Fruit fly (Drosophila melanogaster) whole organism, prepupa: ENCODE results near the gene fz2.

Experiments used
- Blimp-1 ChIP-seq: fragments of 200-800 bp; sonication (Bioruptor generic); optimal IDR thresholded peaks from 3 replicates; lab custom pipeline; 2017; ENCODE audit warnings: missing biosample characterization, missing genetic modification characterization, mild to moderate bottlenecking, moderate library complexity, missing genetic modification reagents
- CG10631 ChIP-seq: fragments of 200-800 bp; sonication (Bioruptor generic); optimal IDR thresholded peaks from 2 replicates; lab custom pipeline; 2016; ENCODE audit warnings: missing biosample characterization, missing genetic modification characterization
- CG10669 ChIP-seq: fragments of 200-800 bp; sonication (Bioruptor generic); optimal IDR thresholded peaks from 3 replicates; lab custom pipeline; 2018; ENCODE audit warnings: missing biosample characterization, mild to moderate bottlenecking, missing genetic modification characterization, moderate library complexity
- CG11762 ChIP-seq: fragments of 200-800 bp; sonication (Bioruptor generic); optimal IDR thresholded peaks from 3 replicates; lab custom pipeline; 2016; ENCODE audit warnings: missing biosample characterization, missing genetic modification characterization; ENCODE audit not compliant: insufficient read depth
- CG15336 ChIP-seq: fragments of 200-800 bp; sonication (Bioruptor generic); IDR thresholded peaks from 2 replicates; pipeline ENCODE4 v1.3.6; 2022; ENCODE audit warnings: missing biosample characterization, missing genetic modification characterization
- CG16779 ChIP-seq: fragments of 200-800 bp; sonication (Bioruptor generic); optimal IDR thresholded peaks from 3 replicates; lab custom pipeline; 2017; ENCODE audit warnings: missing biosample characterization, mild to moderate bottlenecking, missing genetic modification characterization
- CG3032 ChIP-seq: fragments of 200-800 bp; optimal IDR thresholded peaks from 2 replicates; lab custom pipeline; 2019; ENCODE audit warnings: missing biosample characterization, mild to moderate bottlenecking, missing genetic modification characterization, moderate library complexity
- CG32006 ChIP-seq: fragments of 200-800 bp; sonication (Bioruptor generic); optimal IDR thresholded peaks from 3 replicates; lab custom pipeline; 2017; ENCODE audit warnings: missing biosample characterization, mild to moderate bottlenecking, missing genetic modification characterization
- CG34406 ChIP-seq: fragments of 200-800 bp; sonication (Bioruptor generic); optimal IDR thresholded peaks from 3 replicates; lab custom pipeline; 2016; ENCODE audit warnings: missing biosample characterization, missing genetic modification characterization
- CG4318 ChIP-seq: fragments of 200-800 bp; sonication (Bioruptor generic); optimal IDR thresholded peaks from 3 replicates; lab custom pipeline; 2017; ENCODE audit warnings: missing biosample characterization, mild to moderate bottlenecking, missing genetic modification characterization
- CG6163 ChIP-seq: fragments of 200-800 bp; sonication (Bioruptor generic); IDR thresholded peaks from 3 replicates; pipeline ENCODE4 v1.3.6; 2022; ENCODE audit warnings: missing biosample characterization, missing genetic modification characterization
- CG6276 ChIP-seq: fragments of 200-800 bp; sonication (Bioruptor generic); optimal IDR thresholded peaks from 2 replicates; lab custom pipeline; 2017; ENCODE audit warnings: missing biosample characterization, mild to moderate bottlenecking, missing genetic modification characterization
- CG6792 ChIP-seq: fragments of 200-800 bp; sonication (Bioruptor generic); optimal IDR thresholded peaks from 3 replicates; lab custom pipeline; 2016; ENCODE audit warnings: missing biosample characterization, missing genetic modification characterization
- CG6808 ChIP-seq: fragments of 200-800 bp; sonication (Bioruptor generic); optimal IDR thresholded peaks from 3 replicates; lab custom pipeline; 2017; ENCODE audit warnings: missing biosample characterization, missing genetic modification characterization, mild to moderate bottlenecking, moderate library complexity, missing genetic modification reagents
- CG6854 ChIP-seq: fragments of 200-800 bp; sonication (Bioruptor generic); optimal IDR thresholded peaks from 2 replicates; lab custom pipeline; 2017; ENCODE audit warnings: missing biosample characterization, mild to moderate bottlenecking, missing genetic modification characterization
- CG7368 ChIP-seq: fragments of 200-800 bp; sonication (Bioruptor generic); optimal IDR thresholded peaks from 3 replicates; lab custom pipeline; 2016; ENCODE audit warnings: missing biosample characterization, missing genetic modification characterization
- CG8119 ChIP-seq: fragments of 200-800 bp; sonication (Bioruptor generic); IDR thresholded peaks from 3 replicates; pipeline ENCODE4 v1.3.6; 2022; ENCODE audit warnings: missing biosample characterization, missing genetic modification characterization
- CG8632 ChIP-seq: fragments of 200-800 bp; sonication (Bioruptor generic); optimal IDR thresholded peaks from 3 replicates; lab custom pipeline; 2016; ENCODE audit warnings: missing biosample characterization, missing genetic modification characterization
- CG9139 ChIP-seq: fragments of 200-800 bp; sonication (Bioruptor generic); optimal IDR thresholded peaks from 3 replicates; lab custom pipeline; 2017; ENCODE audit warnings: missing biosample characterization, mild to moderate bottlenecking, missing genetic modification characterization
- Eip78C ChIP-seq: fragments of 200-800 bp; sonication (Bioruptor generic); peaks from one replicate; lab custom pipeline; 2016; ENCODE audit warnings: missing biosample characterization, missing genetic modification characterization
- Ets21C ChIP-seq: fragments of 200-800 bp; sonication (Bioruptor generic); optimal IDR thresholded peaks from 3 replicates; lab custom pipeline; 2016; ENCODE audit warnings: missing biosample characterization, missing genetic modification characterization
- Ets96B ChIP-seq: fragments of 200-800 bp; optimal IDR thresholded peaks from 2 replicates; lab custom pipeline; 2019; ENCODE audit warnings: missing biosample characterization, mild to moderate bottlenecking, missing genetic modification characterization, moderate library complexity
- Gug ChIP-seq: fragments of 200-800 bp; sonication (Bioruptor generic); IDR thresholded peaks from 2 replicates; pipeline ENCODE4 v1.3.6; 2022; ENCODE audit warnings: missing biosample characterization, missing genetic modification characterization
- Hr38 ChIP-seq: sonication (Bioruptor generic); optimal IDR thresholded peaks from 2 replicates; lab custom pipeline; 2016; ENCODE audit warnings: missing biosample characterization, missing genetic modification characterization
- Hr39 ChIP-seq: fragments of 200-800 bp; sonication (Bioruptor generic); optimal IDR thresholded peaks from 2 replicates; lab custom pipeline; 2016; ENCODE audit warnings: missing biosample characterization, missing genetic modification characterization
- Hr4 ChIP-seq: fragments of 200-800 bp; sonication (Bioruptor generic); optimal IDR thresholded peaks from 3 replicates; lab custom pipeline; 2016; ENCODE audit warnings: missing biosample characterization, missing genetic modification characterization
- Lpt ChIP-seq: fragments of 200-800 bp; sonication (Bioruptor generic); optimal IDR thresholded peaks from 3 replicates; lab custom pipeline; 2016; ENCODE audit warnings: missing biosample characterization, missing genetic modification characterization
- Met ChIP-seq: fragments of 200-800 bp; sonication (Bioruptor generic); optimal IDR thresholded peaks from 3 replicates; lab custom pipeline; 2016; ENCODE audit warnings: missing biosample characterization, missing genetic modification characterization
- OdsH ChIP-seq: fragments of 200-800 bp; sonication (Bioruptor generic); optimal IDR thresholded peaks from 3 replicates; lab custom pipeline; 2016; ENCODE audit warnings: missing biosample characterization, missing genetic modification characterization
- Sox14 ChIP-seq: fragments of 200-800 bp; sonication (Bioruptor generic); optimal IDR thresholded peaks from 3 replicates; lab custom pipeline; 2016; ENCODE audit warnings: missing biosample characterization, missing genetic modification characterization
- Sox15 ChIP-seq: fragments of 200-800 bp; sonication (Bioruptor generic); optimal IDR thresholded peaks from 3 replicates; lab custom pipeline; 2016; ENCODE audit warnings: missing biosample characterization, missing genetic modification characterization
- achi ChIP-seq: fragments of 200-800 bp; sonication (Bioruptor generic); optimal IDR thresholded peaks from 3 replicates; lab custom pipeline; 2016; ENCODE audit warnings: missing biosample characterization, missing genetic modification characterization
- acj6 ChIP-seq: fragments of 200-800 bp; sonication (Bioruptor generic); optimal IDR thresholded peaks from 3 replicates; lab custom pipeline; 2016; ENCODE audit warnings: missing biosample characterization, missing genetic modification characterization
- cyc ChIP-seq: fragments of 200-800 bp; sonication (Bioruptor generic); optimal IDR thresholded peaks from 3 replicates; lab custom pipeline; 2016; ENCODE audit warnings: missing biosample characterization, missing genetic modification characterization
- dac ChIP-seq: fragments of 200-800 bp; sonication (Bioruptor generic); optimal IDR thresholded peaks from 2 replicates; lab custom pipeline; 2017; ENCODE audit warnings: missing biosample characterization, mild to moderate bottlenecking, missing genetic modification characterization
- esn ChIP-seq: fragments of 200-800 bp; sonication (Bioruptor generic); optimal IDR thresholded peaks from 2 replicates; lab custom pipeline; 2016; ENCODE audit warnings: missing biosample characterization, mild to moderate bottlenecking, missing genetic modification characterization, moderate library complexity
- fd59A ChIP-seq: fragments of 200-800 bp; sonication (Bioruptor generic); optimal IDR thresholded peaks from 2 replicates; lab custom pipeline; 2017; ENCODE audit warnings: missing biosample characterization, mild to moderate bottlenecking, missing genetic modification characterization, missing genetic modification reagents
- fkh ChIP-seq: fragments of 200-800 bp; sonication (Bioruptor generic); optimal IDR thresholded peaks from 3 replicates; lab custom pipeline; 2017; ENCODE audit warnings: missing biosample characterization, mild to moderate bottlenecking, missing genetic modification characterization, moderate library complexity
- lz ChIP-seq: fragments of 200-800 bp; sonication (Bioruptor generic); optimal IDR thresholded peaks from 3 replicates; lab custom pipeline; 2016; ENCODE audit warnings: missing biosample characterization, missing genetic modification characterization
- net ChIP-seq: fragments of 200-800 bp; sonication (Bioruptor generic); optimal IDR thresholded peaks from 3 replicates; lab custom pipeline; 2016; ENCODE audit warnings: missing biosample characterization, missing genetic modification characterization
- pdm3 ChIP-seq: fragments of 200-800 bp; sonication (Bioruptor generic); optimal IDR thresholded peaks from 3 replicates; lab custom pipeline; 2016; ENCODE audit warnings: missing biosample characterization, missing genetic modification characterization
- salr ChIP-seq, 2 experiments: fragments of 200-800 bp; sonication (Bioruptor generic); optimal IDR thresholded peaks; 3 replicates each; lab custom pipeline; 2016 to 2018; ENCODE audit warnings: missing biosample characterization in 2 of 2, missing genetic modification characterization in 2 of 2, mild to moderate bottlenecking in 1 of 2
- svp ChIP-seq: fragments of 200-800 bp; sonication (Bioruptor generic); peaks from one replicate; lab custom pipeline; 2016; ENCODE audit warnings: missing biosample characterization, missing genetic modification characterization
- topi ChIP-seq: fragments of 200-800 bp; sonication (Bioruptor generic); optimal IDR thresholded peaks from 3 replicates; lab custom pipeline; 2016; ENCODE audit warnings: missing biosample characterization, missing genetic modification characterization

The fz2 gene

DNA sequence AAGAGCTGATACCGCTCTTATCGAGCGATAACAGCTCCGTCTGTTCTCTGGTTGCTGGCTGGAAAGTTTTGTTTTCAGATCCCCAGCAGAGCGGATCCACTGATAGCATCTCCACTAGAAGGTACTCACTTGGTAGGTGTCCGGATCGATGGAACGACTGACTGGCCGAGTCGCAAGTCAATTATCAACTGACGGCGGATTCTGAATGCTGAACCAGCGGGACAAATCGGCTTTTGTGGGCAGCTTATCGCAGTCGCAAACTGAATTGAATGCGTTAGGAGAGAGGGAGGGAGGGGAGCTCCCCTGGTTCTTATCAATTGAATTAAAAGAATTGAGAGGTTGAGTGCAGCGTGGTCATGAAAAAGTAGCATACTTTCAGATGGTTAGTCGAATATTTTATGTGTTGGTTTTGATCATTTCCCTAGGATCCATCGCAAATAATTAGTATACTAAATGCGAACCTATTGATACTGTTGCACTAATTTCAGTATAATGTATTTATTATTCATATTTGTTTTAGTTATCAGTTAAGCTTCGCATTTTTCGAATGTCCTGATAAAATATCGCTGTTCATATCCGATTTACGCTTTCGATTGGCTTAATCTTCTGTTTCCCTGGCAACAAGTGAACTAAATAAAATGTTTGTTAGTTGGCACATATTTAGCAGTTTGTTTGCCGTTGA lies 33.7 kb upstream of the fz2 start, which contains the start of the genes Aldh7A1 and CG14085 (continued):
- no peak for TF ChIP-seq achi (GFP tag; lab: Kevin White, UChicago)
- no peak for TF ChIP-seq CG10669 (GFP tag; lab: Kevin White, UChicago)
- no peak for TF ChIP-seq Met
- TF ChIP-seq acj6 (GFP tag; lab: Kevin White, UChicago) = no peak
- TF ChIP-seq Eip78C = peak; percentile 60
- no peak for TF ChIP-seq CG15336
- no peak for TF ChIP-seq CG8119 (GFP tag; lab: Robert Waterston, UW)
- TF ChIP-seq CG8632 (GFP tag; lab: Kevin White, UChicago) = no peak
- TF ChIP-seq Hr4 = no peak
- TF ChIP-seq CG6792 (GFP tag; lab: Kevin White, UChicago) = no peak
- no peak for TF ChIP-seq salr (GFP tag; optimal IDR thresholded peaks at IDR 0.05; lab: Kevin White, UChicago)
- TF ChIP-seq esn (GFP tag; lab: Kevin White, UChicago) = no peak
- TF ChIP-seq Sox15 = no peak
- TF ChIP-seq CG9139 (GFP tag; lab: Kevin White, UChicago) = no peak

- TF ChIP-seq CG16779 (tag; lab: Kevin White, UChicago) (no peak), CG34406 (no peak), esn (GFP tag; lab: Kevin White, UChicago) (peak; percentile 4), Eip78C (peak; percentile 63), CG6276 (no peak), lz (no peak)
These were observed 30.6 kb upstream of the fz2 start, which contains the start of gene CG45081 for dm6 chr3L:19265761-19266160. TSS of gene CG45081 (plus strand) at chr3L:19266061.

DNA sequence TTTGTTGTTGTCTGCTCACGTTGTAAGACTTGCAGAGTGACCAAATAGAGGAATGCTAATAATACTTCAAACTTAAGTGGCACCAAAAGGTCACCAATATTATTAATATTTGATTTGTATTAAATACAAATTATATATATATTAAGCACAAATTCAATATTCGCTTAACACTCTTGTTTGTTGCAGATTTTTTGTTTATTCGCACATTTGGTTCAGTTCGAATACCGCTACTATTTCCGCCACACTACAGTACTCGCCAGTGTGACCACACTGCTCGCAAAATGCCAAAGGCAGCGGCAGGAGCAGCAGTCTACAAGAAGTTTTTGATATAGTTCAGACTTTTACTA lies 28.9 kb upstream of the fz2 start, which contains the start of gene Max:
TSS of gene Max (minus strand) at position 44 of the 347 bp plus-strand sequence.
- TF ChIP-seq net (peak; percentile 43), svp (peak; percentile 95), CG34406 (peak; percentile 66), Met (peak; percentile 51), Eip78C (peak; percentile 88), CG8632 (GFP tag; lab: Kevin White, UChicago) (peak; percentile 37), CG11762 (GFP tag; lab: Kevin White, UChicago) (peak; percentile 6), CG8119 (GFP tag; lab: Robert Waterston, UW) (peak; percentile 31; the same call in 1 of the 3 replicates), CG16779 (tag; lab: Kevin White, UChicago) (peak; percentile 13), Ets21C (GFP tag; lab: Kevin White, UChicago) (no peak), CG4318 (GFP tag; lab: Kevin White, UChicago) (peak; percentile 4), Hr39 (GFP tag; lab: Kevin White, UChicago) (peak; percentile 36), OdsH (GFP tag; lab: Kevin White, UChicago) (peak; percentile 68), Ets96B (tag; lab: Kevin White, UChicago) (peak; percentile 51), fd59A (GFP tag; lab: Kevin White, UChicago) (no peak), fkh (GFP tag; lab: Kevin White, UChicago) (peak; percentile 32), Hr38 (GFP tag; lab: Kevin White, UChicago) (no peak), Blimp-1 (peak; percentile 13), CG9139 (GFP tag; lab: Kevin White, UChicago) (no peak), CG10631 (GFP tag; lab: Kevin White, UChicago) (peak; percentile 65), CG10669 (GFP tag; lab: Kevin White, UChicago) (peak; percentile 53), pdm3 (peak; percentile 41), Sox15 (peak; percentile 32), achi (GFP tag; lab: Kevin White, UChicago) (peak; percentile 67), CG15336 (peak; percentile 52), Lpt (peak; percentile 42), acj6 (GFP tag; lab: Kevin White, UChicago) (peak; percentile 71), cyc (peak; percentile 23), dac (GFP tag; lab: Kevin White, UChicago) (peak; percentile 1), CG6808 (GFP tag; lab: Kevin White, UChicago) (peak; percentile 30), CG7368 (GFP tag; lab: Kevin White, UChicago) (peak; percentile 48), topi (peak; percentile 14), Sox14 (GFP tag; lab: Kevin White, UChicago) (peak; percentile 39), esn (GFP tag; lab: Kevin White, UChicago) (peak; percentile 62), CG3032 (tag; lab: Kevin White, UChicago) (peak; percentile 71), CG6163 (GFP tag; lab: Robert Waterston, UW) (peak; percentile 73), CG6276 (no peak), CG6854 (peak; percentile 3), CG6792 (GFP tag; lab: Kevin White, UChicago) (peak; percentile 46), Gug (GFP tag; lab: Robert Waterston, UW) (no peak), CG32006 (GFP tag; lab: Kevin White, UChicago) (peak; percentile 62)
